Fruit fly (Drosophila melanogaster) whole organism, pupa: ENCODE data around the gene Pop2.

Source experiments
- CG10348 ChIP-seq: fragments of 200-800 bp; sonication (Bioruptor generic); IDR thresholded peaks from 2 replicates; pipeline ENCODE4 v1.3.6; 2022; ENCODE audit warnings: missing biosample characterization, missing genetic modification characterization
- CG12605 ChIP-seq: fragments of 200-800 bp; sonication (Bioruptor generic); IDR thresholded peaks from 2 replicates; pipeline ENCODE4 v1.3.6; 2022; ENCODE audit warnings: missing biosample characterization, missing genetic modification characterization
- CG13204 ChIP-seq: fragments of 200-800 bp; sonication (Bioruptor generic); optimal IDR thresholded peaks from 2 replicates; lab custom pipeline; 2018; ENCODE audit warnings: missing biosample characterization, mild to moderate bottlenecking, missing genetic modification characterization, moderate library complexity
- CG14655 ChIP-seq: fragments of 200-800 bp; sonication (Bioruptor generic); optimal IDR thresholded peaks from 3 replicates; lab custom pipeline; 2017; ENCODE audit warnings: mild to moderate bottlenecking, missing biosample characterization, missing genetic modification reagents, missing genetic modification characterization
- CG15710 ChIP-seq: fragments of 200-800 bp; sonication (Bioruptor generic); optimal IDR thresholded peaks from 2 replicates; lab custom pipeline; 2018; ENCODE audit warnings: missing biosample characterization, mild to moderate bottlenecking, missing genetic modification characterization, moderate library complexity
- CG17806 ChIP-seq: fragments of 200-800 bp; sonication (Bioruptor generic); optimal IDR thresholded peaks from 2 replicates; lab custom pipeline; 2018; ENCODE audit warnings: missing biosample characterization, mild to moderate bottlenecking, missing genetic modification characterization, moderate library complexity
- CG32121 ChIP-seq: fragments of 200-800 bp; sonication (Bioruptor generic); IDR thresholded peaks from 2 replicates; pipeline ENCODE4 v1.3.6; 2022; ENCODE audit warnings: missing biosample characterization, missing genetic modification characterization
- CG34367 ChIP-seq: fragments of 200-800 bp; sonication (Bioruptor generic); optimal IDR thresholded peaks from 2 replicates; lab custom pipeline; 2018; ENCODE audit warnings: missing biosample characterization, mild to moderate bottlenecking, missing genetic modification characterization
- CG4496 ChIP-seq: fragments of 200-800 bp; sonication (Bioruptor generic); IDR thresholded peaks from 3 replicates; pipeline ENCODE4 v1.3.6; 2022; ENCODE audit warnings: missing biosample characterization, missing genetic modification characterization
- CG8159 ChIP-seq: fragments of 200-800 bp; sonication (Bioruptor generic); optimal IDR thresholded peaks from 3 replicates; lab custom pipeline; 2018; ENCODE audit warnings: missing biosample characterization, mild to moderate bottlenecking, missing genetic modification characterization, moderate library complexity
- CG8301 ChIP-seq: fragments of 200-800 bp; sonication (Bioruptor generic); optimal IDR thresholded peaks from 2 replicates; lab custom pipeline; 2018; ENCODE audit warnings: missing biosample characterization, mild to moderate bottlenecking, missing genetic modification characterization
- CG9948 ChIP-seq: fragments of 200-800 bp; sonication (Bioruptor generic); optimal IDR thresholded peaks from 2 replicates; lab custom pipeline; 2018; ENCODE audit warnings: missing biosample characterization, mild to moderate bottlenecking, missing genetic modification characterization, moderate library complexity
- D1 ChIP-seq: fragments of 200-800 bp; sonication (Bioruptor generic); optimal IDR thresholded peaks from 2 replicates; lab custom pipeline; 2018; ENCODE audit warnings: missing biosample characterization, mild to moderate bottlenecking, missing genetic modification characterization, moderate library complexity
- EcR ChIP-seq: fragments of 200-800 bp; sonication (Bioruptor generic); optimal IDR thresholded peaks from 3 replicates; lab custom pipeline; 2019; ENCODE audit warnings: missing biosample characterization, missing genetic modification characterization, mild to moderate bottlenecking, moderate library complexity, missing genetic modification reagents
- Ets98B ChIP-seq: fragments of 200-800 bp; sonication (Bioruptor generic); IDR thresholded peaks from 2 replicates; pipeline ENCODE4 v1.3.6; 2022; ENCODE audit warnings: missing biosample characterization, missing genetic modification characterization
- Pif1A ChIP-seq: fragments of 200-800 bp; sonication (Bioruptor generic); optimal IDR thresholded peaks from 3 replicates; lab custom pipeline; 2016; ENCODE audit warnings: missing biosample characterization, missing genetic modification characterization
- Pif1B ChIP-seq: fragments of 200-800 bp; sonication (Bioruptor generic); optimal IDR thresholded peaks from 3 replicates; lab custom pipeline; 2016; ENCODE audit warnings: missing biosample characterization, missing genetic modification characterization
- Snoo ChIP-seq: fragments of 200-800 bp; sonication (Bioruptor generic); optimal IDR thresholded peaks from 3 replicates; lab custom pipeline; 2017; ENCODE audit warnings: missing biosample characterization, mild to moderate bottlenecking, missing genetic modification characterization, inconsistent platforms
- fd96Ca ChIP-seq: fragments of 200-800 bp; sonication (Bioruptor generic); IDR thresholded peaks from 3 replicates; pipeline ENCODE4 v1.3.6; 2022; ENCODE audit warnings: missing biosample characterization, missing genetic modification characterization
- gl ChIP-seq: fragments of 200-800 bp; sonication (Bioruptor generic); optimal IDR thresholded peaks from 2 replicates; lab custom pipeline; 2018; ENCODE audit warnings: missing biosample characterization, mild to moderate bottlenecking, missing genetic modification characterization
- rn ChIP-seq: fragments of 200-800 bp; sonication (Bioruptor generic); IDR thresholded peaks from 2 replicates; pipeline ENCODE4 v1.3.6; 2022; ENCODE audit warnings: missing biosample characterization, missing genetic modification characterization

Pop2 gene

DNA sequence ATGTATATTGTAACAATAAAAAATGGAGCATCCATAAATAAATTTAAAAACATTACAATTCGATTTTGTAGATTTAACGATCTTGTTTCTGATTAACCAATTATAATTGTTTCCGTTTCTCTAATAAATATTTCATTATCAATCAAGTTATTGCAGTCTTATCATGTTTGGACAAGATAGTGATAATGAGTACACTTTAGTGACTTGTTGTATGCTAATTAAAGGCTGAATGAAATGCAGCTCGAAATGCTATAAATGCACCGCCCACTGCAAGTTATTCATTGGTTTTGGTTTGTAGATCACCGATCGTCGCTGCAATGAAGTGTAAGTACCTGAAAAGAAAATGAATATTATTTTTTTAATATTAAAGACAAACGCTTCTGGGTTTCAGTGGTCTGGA, 28.1 kb downstream of the Pop2 start, which contains the start of gene CG14125:
Gene CG14125, plus strand, starts transcription at position 301 of the 400 bp plus-strand sequence.
- TF ChIP-seq rn (GFP tag; lab: Robert Waterston, UW) (no peak), fd96Ca (no peak), CG34367 (tag; lab: Kevin White, UChicago) (no peak), Snoo (tag; lab: Kevin White, UChicago) (no peak), CG14655 (no peak), Pif1A (GFP tag; lab: Kevin White, UChicago) (no peak), CG32121 (GFP tag; lab: Robert Waterston, UW) (no peak), D1 (no peak), CG8301 (tag; lab: Kevin White, UChicago) (no peak), CG8159 (tag; lab: Kevin White, UChicago) (no peak), gl (no peak), CG9948 (no peak), Ets98B (GFP tag; lab: Robert Waterston, UW) (no peak), CG15710 (tag; lab: Kevin White, UChicago) (no peak), CG10348 (GFP tag; lab: Robert Waterston, UW) (no peak)

- no peak for TF ChIP-seq rn (GFP tag; lab: Robert Waterston, UW)
- no peak for TF ChIP-seq CG12605 (GFP tag; lab: Robert Waterston, UW)
- no peak for TF ChIP-seq CG34367 (tag; lab: Kevin White, UChicago)
- TF ChIP-seq Ets98B (GFP tag; lab: Robert Waterston, UW), result no peak
- no peak for TF ChIP-seq gl
- no peak for TF ChIP-seq D1
- no peak for TF ChIP-seq Pif1A (GFP tag; lab: Kevin White, UChicago)
- no peak for TF ChIP-seq CG9948
- no peak for TF ChIP-seq Snoo (tag; lab: Kevin White, UChicago)
- no peak for TF ChIP-seq CG15710 (tag; lab: Kevin White, UChicago)
- TF ChIP-seq CG8159 (tag; lab: Kevin White, UChicago), result no peak
- no peak for TF ChIP-seq CG32121 (GFP tag; lab: Robert Waterston, UW)
- TF ChIP-seq CG14655, result no peak
- no peak for TF ChIP-seq Pif1B (GFP tag; lab: Kevin White, UChicago)
- no peak for TF ChIP-seq EcR (GFP tag; lab: Kevin White, UChicago)
Measured at dm6 chr3L:11973690-11974089, 29.0 kb downstream of the Pop2 start, which contains the start of gene CG42397. CG42397 (minus strand) TSS chr3L:11973790.

DNA sequence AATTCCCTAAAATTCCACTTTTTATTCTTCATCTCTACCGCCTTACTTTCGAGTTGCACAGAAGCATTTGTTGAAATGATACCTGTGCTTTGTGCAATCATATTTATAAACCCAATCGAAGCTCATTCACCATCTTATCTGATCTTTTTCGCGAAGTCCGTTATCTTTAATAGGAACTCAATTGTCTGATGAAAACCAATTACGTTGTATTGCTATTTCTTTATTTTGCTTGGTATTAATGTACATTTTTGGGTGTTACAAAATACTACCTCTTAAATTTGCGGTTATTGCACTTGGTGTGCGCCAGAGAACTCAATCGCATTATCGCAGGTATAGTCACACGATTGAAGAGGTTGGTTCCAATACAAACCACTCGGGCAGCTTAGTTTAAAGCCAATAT, 29.8 kb downstream of the Pop2 start, which contains the start of gene Muc68E:
Gene Muc68E, minus strand, starts transcription at position 101 of the 400 bp plus-strand sequence.
- TF ChIP-seq Snoo (tag; lab: Kevin White, UChicago), result no peak
- TF ChIP-seq Pif1A (GFP tag; lab: Kevin White, UChicago), result no peak
- TF ChIP-seq CG15710 (tag; lab: Kevin White, UChicago), result no peak
- no peak for TF ChIP-seq CG34367 (tag; lab: Kevin White, UChicago)
- no peak for TF ChIP-seq CG12605 (GFP tag; lab: Robert Waterston, UW)
- no peak for TF ChIP-seq CG10348 (GFP tag; lab: Robert Waterston, UW)
- TF ChIP-seq D1, result no peak
- no peak for TF ChIP-seq Pif1B (GFP tag; lab: Kevin White, UChicago)
- TF ChIP-seq CG8301 (tag; lab: Kevin White, UChicago), result no peak
- no peak for TF ChIP-seq CG4496
- no peak for TF ChIP-seq CG14655

dm6 chr3L:11966104-11966503, 36.6 kb downstream of the Pop2 start, which contains the start of gene prc:
prc (minus strand) TSS chr3L:11966131.
- TF ChIP-seq rn (GFP tag; lab: Robert Waterston, UW) (no peak), CG13204 (GFP tag; lab: Kevin White, UChicago) (no peak), CG8159 (tag; lab: Kevin White, UChicago) (no peak), D1 (no peak), Snoo (tag; lab: Kevin White, UChicago) (no peak), gl (no peak), Ets98B (GFP tag; lab: Robert Waterston, UW) (no peak), CG17806 (tag; lab: Kevin White, UChicago) (no peak), CG12605 (GFP tag; lab: Robert Waterston, UW) (no peak), CG8301 (tag; lab: Kevin White, UChicago) (no peak), CG32121 (GFP tag; lab: Robert Waterston, UW) (no peak), CG15710 (tag; lab: Kevin White, UChicago) (no peak), EcR (GFP tag; lab: Kevin White, UChicago) (no peak), fd96Ca (no peak), CG9948 (no peak), Pif1A (GFP tag; lab: Kevin White, UChicago) (no peak), CG4496 (no peak), Pif1B (GFP tag; lab: Kevin White, UChicago) (no peak)

dm6 chr3L:11957669-11958333, 44.9 kb downstream of the Pop2 start, which contains the start of the genes CG11570 and CG43294:
CG11570 (minus strand) TSS chr3L:11957769.
CG43294 (plus strand) TSS chr3L:11958283.
- TF ChIP-seq CG17806 (tag; lab: Kevin White, UChicago) (no peak), EcR (GFP tag; lab: Kevin White, UChicago) (no peak), CG32121 (GFP tag; lab: Robert Waterston, UW) (no peak), CG34367 (tag; lab: Kevin White, UChicago) (no peak), CG4496 (no peak), CG10348 (GFP tag; lab: Robert Waterston, UW) (no peak), CG8159 (tag; lab: Kevin White, UChicago) (no peak), Pif1A (GFP tag; lab: Kevin White, UChicago) (no peak), rn (GFP tag; lab: Robert Waterston, UW) (no peak), gl (no peak), fd96Ca (no peak), Pif1B (GFP tag; lab: Kevin White, UChicago) (no peak)
- TF ChIP-seq, all 21 proteins: peak for 0
